Worm (Caenorhabditis elegans) whole organism, late embryonic: ENCODE measurements around the gene srbc-2.

Experiments
- F13H6.1 ChIP-seq: sonication (generic microtip); optimal IDR thresholded peaks from 2 replicates; lab custom pipeline; 2016; ENCODE audit warnings: missing genetic modification characterization, missing compliant biosample characterization
- K09A11.1 ChIP-seq: sonication (generic microtip); optimal IDR thresholded peaks from 2 replicates; lab custom pipeline; 2017; ENCODE audit warnings: antibody characterized with exemption, mild to moderate bottlenecking, missing genetic modification characterization, missing compliant biosample characterization; ENCODE audit not compliant: insufficient read depth
- ceh-14 ChIP-seq: sonication (generic microtip); optimal IDR thresholded peaks from 2 replicates; lab custom pipeline; 2016; ENCODE audit warnings: missing genotype, missing genetic modification characterization, missing compliant biosample characterization
- ceh-2 ChIP-seq: sonication (generic microtip); optimal IDR thresholded peaks from 2 replicates; lab custom pipeline; 2016; ENCODE audit warnings: missing genotype, missing genetic modification characterization, missing compliant biosample characterization
- ceh-22 ChIP-seq: sonication (generic microtip); optimal IDR thresholded peaks from 2 replicates; lab custom pipeline; 2017; ENCODE audit warnings: missing biosample characterization, missing genetic modification characterization
- ceh-30 ChIP-seq: fragments of 150-350 bp; optimal IDR thresholded peaks from 2 replicates; lab custom pipeline; 2014; ENCODE audit warnings: missing biosample characterization, missing genetic modification characterization
- ceh-31 ChIP-seq: sonication (generic microtip); optimal IDR thresholded peaks from 2 replicates; lab custom pipeline; 2016; ENCODE audit warnings: missing genetic modification characterization, missing compliant biosample characterization
- ceh-34 ChIP-seq: sonication (generic microtip); optimal IDR thresholded peaks from 2 replicates; lab custom pipeline; 2016; ENCODE audit warnings: mild to moderate bottlenecking, missing genetic modification characterization, missing compliant biosample characterization
- ceh-45 ChIP-seq: fragments of 200-800 bp; sonication (Bioruptor generic); IDR thresholded peaks from 2 replicates; pipeline ENCODE4 v1.3.6; 2022; ENCODE audit warnings: missing genetic modification reagents, missing genetic modification characterization, missing compliant biosample characterization
- ceh-48 ChIP-seq: sonication (generic microtip); optimal IDR thresholded peaks from 2 replicates; lab custom pipeline; 2016; ENCODE audit warnings: missing genetic modification characterization, inconsistent platforms, missing compliant biosample characterization
- ceh-9 ChIP-seq: sonication (generic microtip); optimal IDR thresholded peaks from 2 replicates; lab custom pipeline; 2016; ENCODE audit warnings: mild to moderate bottlenecking, missing genetic modification characterization, inconsistent platforms, missing compliant biosample characterization
- che-1 ChIP-seq: sonication (generic microtip); optimal IDR thresholded peaks from 2 replicates; lab custom pipeline; 2016; ENCODE audit warnings: mild to moderate bottlenecking, missing genetic modification characterization, missing compliant biosample characterization
- dmd-4 ChIP-seq: sonication (generic microtip); optimal IDR thresholded peaks from 2 replicates; lab custom pipeline; 2016; ENCODE audit warnings: borderline replicate concordance, missing genetic modification characterization, missing compliant biosample characterization
- dve-1 ChIP-seq: sonication (generic microtip); optimal IDR thresholded peaks from 2 replicates; lab custom pipeline; 2017; ENCODE audit warnings: antibody characterized with exemption, mild to moderate bottlenecking, missing genetic modification characterization, missing compliant biosample characterization
- elt-2 ChIP-seq: sonication (generic microtip); optimal IDR thresholded peaks from 2 replicates; lab custom pipeline; 2016; ENCODE audit warnings: missing genetic modification reagents, missing genetic modification characterization, missing compliant biosample characterization
- ets-4 ChIP-seq: sonication (generic microtip); optimal IDR thresholded peaks from 2 replicates; lab custom pipeline; 2016; ENCODE audit warnings: missing genetic modification characterization, missing compliant biosample characterization
- eyg-1 ChIP-seq: sonication (generic microtip); optimal IDR thresholded peaks from 2 replicates; lab custom pipeline; 2016; ENCODE audit warnings: missing genotype, missing genetic modification characterization, missing compliant biosample characterization
- fkh-10 ChIP-seq: fragments of 150-350 bp; optimal IDR thresholded peaks from 2 replicates; lab custom pipeline; 2014; ENCODE audit warnings: missing biosample characterization, missing genetic modification reagents, missing genetic modification characterization
- fkh-6 ChIP-seq: sonication (generic microtip); optimal IDR thresholded peaks from 2 replicates; lab custom pipeline; 2016; ENCODE audit warnings: missing genetic modification characterization, missing compliant biosample characterization
- gmeb-2 ChIP-seq: sonication (generic microtip); optimal IDR thresholded peaks from 2 replicates; lab custom pipeline; 2016; ENCODE audit warnings: missing genetic modification characterization, inconsistent platforms, missing compliant biosample characterization
- hlh-15 ChIP-seq: sonication (generic microtip); optimal IDR thresholded peaks from 2 replicates; lab custom pipeline; 2016; ENCODE audit warnings: missing genetic modification characterization, missing compliant biosample characterization
- lin-11 ChIP-seq: fragments of 200-800 bp; sonication (Bioruptor generic); optimal IDR thresholded peaks from 2 replicates; lab custom pipeline; 2018; ENCODE audit warnings: mild to moderate bottlenecking, missing genetic modification characterization, missing compliant biosample characterization
- mec-3 ChIP-seq: sonication (generic microtip); optimal IDR thresholded peaks from 2 replicates; lab custom pipeline; 2016; ENCODE audit warnings: borderline replicate concordance, missing genetic modification characterization, missing compliant biosample characterization
- nfya-1 ChIP-seq: sonication (generic microtip); optimal IDR thresholded peaks from 2 replicates; lab custom pipeline; 2017; ENCODE audit warnings: missing genetic modification characterization, mild to moderate bottlenecking, missing compliant biosample characterization, antibody characterized with exemption, moderate library complexity
- odd-2 ChIP-seq: sonication (generic microtip); optimal IDR thresholded peaks from 2 replicates; lab custom pipeline; 2017; ENCODE audit warnings: antibody characterized with exemption, mild to moderate bottlenecking, missing genetic modification characterization, missing compliant biosample characterization
- pat-9 ChIP-seq: fragments of 200-800 bp; sonication (Bioruptor generic); optimal IDR thresholded peaks from 2 replicates; lab custom pipeline; 2018; ENCODE audit warnings: mild to moderate bottlenecking, missing genetic modification characterization, moderate library complexity, missing compliant biosample characterization
- pha-2 ChIP-seq: sonication (generic microtip); optimal IDR thresholded peaks from 2 replicates; lab custom pipeline; 2017; ENCODE audit warnings: mild to moderate bottlenecking, missing genetic modification characterization, missing compliant biosample characterization
- pqm-1 ChIP-seq: sonication (generic microtip); optimal IDR thresholded peaks from 2 replicates; lab custom pipeline; 2016; ENCODE audit warnings: missing genetic modification characterization, missing compliant biosample characterization
- ref-2 ChIP-seq: sonication (generic microtip); optimal IDR thresholded peaks from 2 replicates; lab custom pipeline; 2016; ENCODE audit warnings: missing genetic modification characterization, missing compliant biosample characterization
- rnt-1 ChIP-seq: sonication (generic microtip); optimal IDR thresholded peaks from 2 replicates; lab custom pipeline; 2016; ENCODE audit warnings: missing genetic modification characterization, missing compliant biosample characterization
- sox-2 ChIP-seq: fragments of 200-800 bp; sonication (Bioruptor generic); IDR thresholded peaks from 2 replicates; pipeline ENCODE4 v1.3.6; 2022; ENCODE audit warnings: missing genetic modification reagents, missing genetic modification characterization, missing compliant biosample characterization
- sox-4 ChIP-seq: sonication (generic microtip); optimal IDR thresholded peaks from 2 replicates; lab custom pipeline; 2017; ENCODE audit warnings: mild to moderate bottlenecking, missing genetic modification characterization, inconsistent platforms, missing compliant biosample characterization
- tbx-7 ChIP-seq: sonication (generic microtip); optimal IDR thresholded peaks from 2 replicates; lab custom pipeline; 2016; ENCODE audit warnings: missing genotype, missing genetic modification characterization, missing compliant biosample characterization
- ttx-3 ChIP-seq: sonication (generic microtip); optimal IDR thresholded peaks from 2 replicates; lab custom pipeline; 2016; ENCODE audit warnings: missing genetic modification reagents, missing genetic modification characterization, missing compliant biosample characterization
- unc-55 ChIP-seq: sonication (generic microtip); optimal IDR thresholded peaks from 2 replicates; lab custom pipeline; 2017; ENCODE audit warnings: missing biosample characterization, missing genetic modification reagents, missing genetic modification characterization
- zip-5 ChIP-seq: sonication (generic microtip); optimal IDR thresholded peaks from 2 replicates; lab custom pipeline; 2016; ENCODE audit warnings: missing genetic modification characterization, missing compliant biosample characterization

The srbc-2 gene

DNA sequence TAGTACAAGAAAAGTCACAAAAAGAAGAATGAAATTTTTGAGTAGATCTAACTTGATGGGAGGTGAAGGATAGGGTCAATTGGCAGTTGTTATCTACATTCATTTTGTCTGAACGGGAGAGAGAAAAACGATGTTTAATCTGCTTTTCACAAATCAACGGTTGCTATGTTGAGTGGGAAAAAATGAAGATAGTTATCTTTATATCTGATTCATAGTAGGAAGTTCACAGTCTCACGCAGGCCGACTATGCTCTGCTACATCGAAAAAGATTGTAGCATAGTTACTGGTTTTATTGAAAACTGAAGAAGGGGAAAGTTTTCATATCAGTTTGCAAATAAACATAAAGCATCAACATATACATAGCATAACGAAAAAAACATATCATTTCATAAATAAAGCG lies 21.3 kb downstream of the srbc-2 start:
- no peak for TF ChIP-seq K09A11.1 (tag; lab: Kevin White, UChicago)
- no peak for TF ChIP-seq unc-55 (GFP tag; lab: Kevin White, UChicago)
- no peak for TF ChIP-seq hlh-15 (tag; lab: Kevin White, UChicago)
- no peak for TF ChIP-seq odd-2 (tag; lab: Kevin White, UChicago)
- no peak for TF ChIP-seq zip-5

DNA sequence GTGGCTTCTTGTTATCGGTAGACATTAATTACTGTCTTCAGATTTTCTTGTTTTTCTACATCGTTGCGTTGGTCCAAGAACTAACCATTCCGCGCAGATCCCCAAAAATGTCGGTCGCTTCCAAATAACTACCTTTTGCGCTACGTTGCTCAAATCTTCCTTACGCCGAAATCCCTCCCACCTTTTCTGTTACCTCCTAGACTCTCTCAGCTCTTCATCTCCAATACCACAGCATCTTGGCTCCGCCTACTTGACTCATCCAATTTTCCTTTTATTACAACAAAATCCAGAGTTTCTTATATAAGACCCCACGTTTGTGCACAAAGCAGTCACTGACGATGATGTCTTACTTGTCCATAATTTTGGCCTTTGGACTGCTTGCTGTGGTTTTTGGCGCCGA lies 23.9 kb downstream of the srbc-2 start, which contains the start of gene C17B7.12:
C17B7.12 (plus strand) TSS at position 301 of the 400 bp plus-strand sequence.
- TF ChIP-seq ceh-22 (tag; lab: Kevin White, UChicago) (no peak), che-1 (tag; lab: Kevin White, UChicago) (no peak), F13H6.1 (tag; lab: Kevin White, UChicago) (no peak), nfya-1 (tag; lab: Kevin White, UChicago) (no peak), ceh-31 (tag; lab: Kevin White, UChicago) (no peak), ttx-3 (no peak), dve-1 (tag; lab: Kevin White, UChicago) (no peak), lin-11 (tag; lab: Kevin White, UChicago) (no peak), rnt-1 (no peak), ceh-48 (tag; lab: Kevin White, UChicago) (no peak), dmd-4 (no peak), ceh-2 (tag; lab: Kevin White, UChicago) (no peak), pqm-1 (tag; lab: Kevin White, UChicago) (no peak), sox-4 (no peak)

DNA sequence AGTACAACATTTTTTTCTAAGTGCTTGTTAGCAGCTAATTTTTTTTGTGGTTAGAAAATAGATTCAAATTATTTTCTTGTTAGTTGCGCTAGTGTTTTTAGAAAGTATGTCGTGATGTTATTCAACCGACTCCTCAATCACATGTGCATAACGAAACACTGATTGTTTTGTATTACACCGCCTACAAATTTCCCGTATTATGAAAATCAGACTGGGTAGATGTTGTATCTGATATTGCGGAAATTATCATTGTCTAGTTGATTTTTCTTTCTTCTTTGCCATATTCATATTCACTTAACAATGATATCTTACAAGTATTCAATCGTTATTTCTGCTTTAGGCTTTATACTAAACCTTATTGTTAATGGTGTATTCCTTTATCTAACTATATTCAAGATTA lies 25.6 kb downstream of the srbc-2 start, which contains the start of gene str-63:
str-63 (plus strand) TSS at position 301 of the 400 bp plus-strand sequence.
- TF ChIP-seq ceh-14 = no peak
- no peak for TF ChIP-seq ets-4 (tag; lab: Kevin White, UChicago)
- no peak for TF ChIP-seq eyg-1
- TF ChIP-seq sox-2 (GFP tag; lab: Robert Waterston, UW) = no peak
- no peak for TF ChIP-seq ceh-9 (tag; lab: Kevin White, UChicago)
- TF ChIP-seq tbx-7 (tag; lab: Kevin White, UChicago) = no peak
- TF ChIP-seq ceh-34 (tag; lab: Kevin White, UChicago) = no peak

DNA sequence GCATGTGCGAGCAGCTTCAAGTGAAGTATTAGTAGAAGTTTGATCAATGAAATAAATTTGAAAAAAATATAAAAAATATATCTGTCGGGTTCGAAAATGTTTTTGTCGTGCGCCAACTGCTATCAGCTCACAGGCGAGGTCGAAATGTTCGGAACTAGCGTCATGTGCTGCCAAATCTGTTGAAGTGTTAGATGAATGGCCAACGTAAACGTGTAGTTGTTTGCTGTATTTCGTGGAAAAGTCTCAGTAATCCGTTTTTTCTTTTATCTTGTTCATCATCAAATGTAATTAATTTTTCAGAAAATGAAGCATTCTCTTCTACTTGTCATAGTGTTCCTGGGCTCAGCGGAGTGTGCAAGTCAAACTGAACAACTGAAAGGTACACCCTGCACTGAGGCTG lies 27.0 kb downstream of the srbc-2 start, which contains the start of gene C17B7.15:
C17B7.15 (plus strand) TSS at position 301 of the 400 bp plus-strand sequence.
- TF ChIP-seq fkh-6 (tag; lab: Kevin White, UChicago) (no peak), mec-3 (tag; lab: Kevin White, UChicago) (no peak), ref-2 (no peak), ceh-30 (no peak), ceh-45 (GFP tag; lab: Robert Waterston, UW) (no peak), ceh-48 (tag; lab: Kevin White, UChicago) (no peak), ttx-3 (no peak), elt-2 (tag; lab: Kevin White, UChicago) (no peak), fkh-10 (GFP tag; lab: Kevin White, UChicago) (no peak), pqm-1 (tag; lab: Kevin White, UChicago) (no peak), gmeb-2 (tag; lab: Kevin White, UChicago) (no peak), pat-9 (tag; lab: Kevin White, UChicago) (no peak), lin-11 (tag; lab: Kevin White, UChicago) (no peak), pha-2 (tag; lab: Kevin White, UChicago) (no peak)
